Worm (Caenorhabditis elegans) whole organism, L4 larva: ENCODE data around the gene C49F8.15.

Experiments used
- F26F4.8 ChIP-seq: fragments of 200-800 bp; sonication (Bioruptor generic); conservative IDR thresholded peaks from 2 replicates; pipeline ENCODE4 v1.3.6; 2022; ENCODE audit warnings: missing genetic modification characterization, missing compliant biosample characterization
- F37D6.2 ChIP-seq: sonication (generic microtip); optimal IDR thresholded peaks from 2 replicates; lab custom pipeline; 2016; ENCODE audit warnings: mild to moderate bottlenecking, missing genetic modification characterization, missing compliant biosample characterization
- F49E8.2 ChIP-seq: sonication (generic microtip); optimal IDR thresholded peaks from 2 replicates; lab custom pipeline; 2016; ENCODE audit warnings: missing compliant biosample characterization, mild to moderate bottlenecking, missing genetic modification characterization, borderline replicate concordance
- R02D3.7 ChIP-seq: fragments of 150-350 bp; sonication (generic microtip); optimal IDR thresholded peaks from 3 replicates; lab custom pipeline; 2014; ENCODE audit warnings: missing biosample characterization, missing genetic modification characterization
- Y5F2A.4 ChIP-seq: fragments of 200-800 bp; sonication (Bioruptor generic); optimal IDR thresholded peaks from 2 replicates; lab custom pipeline; 2018; ENCODE audit warnings: mild to moderate bottlenecking, missing genetic modification characterization, missing compliant biosample characterization
- ZK546.5 ChIP-seq, 2 experiments: sonication (generic microtip); optimal IDR thresholded peaks; 2 replicates each; lab custom pipeline; 2017; ENCODE audit warnings: missing biosample characterization in 2 of 2, missing genetic modification characterization in 2 of 2
- aha-1 ChIP-seq: fragments of 150-350 bp; peaks from one replicate; lab custom pipeline; 2014; ENCODE audit warnings: missing biosample characterization, missing genetic modification characterization
- aly-2 ChIP-seq: sonication (generic microtip); optimal IDR thresholded peaks from 2 replicates; lab custom pipeline; 2018; ENCODE audit warnings: missing biosample characterization, missing genetic modification characterization
- arid-1 ChIP-seq: fragments of 200-800 bp; sonication (Bioruptor generic); conservative IDR thresholded peaks from 2 replicates; pipeline ENCODE4 v1.3.6; 2022; ENCODE audit warnings: missing genetic modification reagents, missing genetic modification characterization, missing compliant biosample characterization
- ceh-28 ChIP-seq: fragments of 150-350 bp; optimal IDR thresholded peaks from 2 replicates; lab custom pipeline; 2014; ENCODE audit warnings: missing biosample characterization, missing genetic modification reagents, missing genetic modification characterization
- ceh-32 ChIP-seq: sonication (generic microtip); optimal IDR thresholded peaks from 2 replicates; lab custom pipeline; 2016; ENCODE audit warnings: mild to moderate bottlenecking, missing genetic modification characterization, missing compliant biosample characterization; ENCODE audit not compliant: poor library complexity
- ceh-44 ChIP-seq: fragments of 200-800 bp; sonication (Bioruptor generic); IDR thresholded peaks from 2 replicates; pipeline ENCODE4 v1.3.6; 2022; ENCODE audit warnings: missing genetic modification reagents, missing genetic modification characterization, missing compliant biosample characterization
- ces-1 ChIP-seq: fragments of 150-350 bp; sonication (generic microtip); optimal IDR thresholded peaks from 4 replicates; lab custom pipeline; 2014; ENCODE audit warnings: missing biosample characterization, missing genetic modification reagents, missing genetic modification characterization
- daf-12 ChIP-seq: fragments of 150-350 bp; optimal IDR thresholded peaks from 2 replicates; lab custom pipeline; 2014; ENCODE audit warnings: missing biosample characterization, missing genetic modification reagents, missing genetic modification characterization
- dmd-6 ChIP-seq: fragments of 200-800 bp; sonication (Bioruptor generic); IDR thresholded peaks from 2 replicates; pipeline ENCODE4 v1.3.6; 2022; ENCODE audit warnings: missing genetic modification reagents, missing genetic modification characterization, missing compliant biosample characterization
- dmd-8 ChIP-seq: fragments of 200-800 bp; sonication (Bioruptor generic); IDR thresholded peaks from 2 replicates; pipeline ENCODE4 v1.3.6; 2022; ENCODE audit warnings: missing genetic modification characterization, missing compliant biosample characterization
- duxl-1 ChIP-seq: sonication (generic microtip); optimal IDR thresholded peaks from 2 replicates; lab custom pipeline; 2016; ENCODE audit warnings: mild to moderate bottlenecking, missing genetic modification characterization, moderate library complexity, missing compliant biosample characterization; ENCODE audit not compliant: poor library complexity
- fkh-10 ChIP-seq: fragments of 150-350 bp; optimal IDR thresholded peaks from 2 replicates; lab custom pipeline; 2014; ENCODE audit warnings: missing biosample characterization, missing genetic modification reagents, missing genetic modification characterization
- fos-1 ChIP-seq: fragments of 150-350 bp; optimal IDR thresholded peaks from 2 replicates; lab custom pipeline; 2014; ENCODE audit warnings: missing biosample characterization, missing genetic modification characterization
- gei-8 ChIP-seq: fragments of 200-800 bp; sonication (Bioruptor generic); optimal IDR thresholded peaks from 2 replicates; lab custom pipeline; 2018; ENCODE audit warnings: mild to moderate bottlenecking, missing genetic modification characterization, missing compliant biosample characterization
- hlh-30 ChIP-seq: sonication (generic microtip); optimal IDR thresholded peaks from 2 replicates; lab custom pipeline; 2017; ENCODE audit warnings: antibody characterized with exemption, mild to moderate bottlenecking, missing genetic modification characterization, missing compliant biosample characterization; ENCODE audit not compliant: insufficient read depth
- hmg-1.1 ChIP-seq: fragments of 200-800 bp; sonication (Bioruptor generic); IDR thresholded peaks from 2 replicates; pipeline ENCODE4 v1.3.6; 2022; ENCODE audit warnings: missing genetic modification reagents, missing genetic modification characterization, missing compliant biosample characterization
- jun-1 ChIP-seq: fragments of 150-350 bp; optimal IDR thresholded peaks from 2 replicates; lab custom pipeline; 2014; ENCODE audit warnings: missing biosample characterization, missing genetic modification reagents, missing genetic modification characterization
- lin-1 ChIP-seq: fragments of 200-800 bp; sonication (Bioruptor generic); IDR thresholded peaks from 2 replicates; pipeline ENCODE4 v1.3.6; 2022; ENCODE audit warnings: missing genetic modification reagents, missing genetic modification characterization, missing compliant biosample characterization
- lin-13 ChIP-seq: fragments of 150-350 bp; optimal IDR thresholded peaks from 2 replicates; lab custom pipeline; 2014; ENCODE audit warnings: missing biosample characterization, missing genetic modification reagents, missing genetic modification characterization
- lin-15B ChIP-seq: fragments of 150-350 bp; sonication (generic microtip); optimal IDR thresholded peaks from 3 replicates; lab custom pipeline; 2014; ENCODE audit warnings: missing biosample characterization, missing genetic modification characterization
- lin-29 ChIP-seq: fragments of 200-800 bp; sonication (Bioruptor generic); IDR thresholded peaks from 2 replicates; pipeline ENCODE4 v1.3.6; 2022; ENCODE audit warnings: missing genetic modification reagents, missing genetic modification characterization, missing compliant biosample characterization
- lin-38 ChIP-seq: fragments of 200-800 bp; sonication (Bioruptor generic); IDR thresholded peaks from 2 replicates; pipeline ENCODE4 v1.3.6; 2022; ENCODE audit warnings: missing genetic modification reagents, missing genetic modification characterization, missing compliant biosample characterization
- lin-39 ChIP-seq: fragments of 150-350 bp; optimal IDR thresholded peaks from 2 replicates; lab custom pipeline; 2014; ENCODE audit warnings: missing biosample characterization, missing genetic modification reagents, missing genetic modification characterization
- lir-3 ChIP-seq: sonication (generic microtip); optimal IDR thresholded peaks from 2 replicates; lab custom pipeline; 2016; ENCODE audit warnings: mild to moderate bottlenecking, missing genetic modification characterization, missing compliant biosample characterization
- lsy-2 ChIP-seq, 2 experiments: fragments of 150-350 bp in 1 of 2; sonication (generic microtip) in 1 of 2; optimal IDR thresholded peaks; 2 replicates each; lab custom pipeline; 2014 to 2017; ENCODE audit warnings: missing biosample characterization in 2 of 2, missing genetic modification characterization in 2 of 2
- madf-5 ChIP-seq, 2 experiments: fragments of 200-800 bp; sonication (Bioruptor generic); IDR thresholded peaks; 2 replicates each; pipeline ENCODE4 v1.3.6; 2022; ENCODE audit warnings: missing compliant biosample characterization in 2 of 2, missing genetic modification characterization in 2 of 2
- madf-9 ChIP-seq: fragments of 200-800 bp; sonication (Bioruptor generic); conservative IDR thresholded peaks from 2 replicates; pipeline ENCODE4 v1.3.6; 2022; ENCODE audit warnings: missing genetic modification reagents, missing genetic modification characterization, missing compliant biosample characterization
- mdt-29 ChIP-seq: fragments of 200-800 bp; sonication (Bioruptor generic); IDR thresholded peaks from 2 replicates; pipeline ENCODE4 v1.3.6; 2022; ENCODE audit warnings: missing genetic modification reagents, missing genetic modification characterization, missing compliant biosample characterization
- nhr-41 ChIP-seq: fragments of 200-800 bp; sonication (Bioruptor generic); IDR thresholded peaks from 2 replicates; pipeline ENCODE4 v1.3.6; 2022; ENCODE audit warnings: missing genetic modification reagents, missing genetic modification characterization, missing compliant biosample characterization
- nhr-42 ChIP-seq: fragments of 200-800 bp; sonication (Bioruptor generic); IDR thresholded peaks from 2 replicates; pipeline ENCODE4 v1.3.6; 2022; ENCODE audit warnings: missing genetic modification characterization, missing compliant biosample characterization
- nhr-6 ChIP-seq: fragments of 150-350 bp; optimal IDR thresholded peaks from 2 replicates; lab custom pipeline; 2014; ENCODE audit warnings: missing biosample characterization, missing genetic modification characterization
- nhr-77 ChIP-seq: fragments of 150-350 bp; optimal IDR thresholded peaks from 2 replicates; lab custom pipeline; 2014; ENCODE audit warnings: missing biosample characterization, missing genetic modification characterization
- pha-4 ChIP-seq, 2 experiments: fragments of 150-350 bp in 1 of 2; fragments of 200-800 bp in 1 of 2; sonication (Bioruptor generic) in 1 of 2; IDR thresholded peaks in 1 of 2; optimal IDR thresholded peaks in 1 of 2; 2 replicates each; pipeline versions ENCODE4 v1.3.6 to Lab custom; 2014 to 2022; ENCODE audit warnings: missing genetic modification characterization in 2 of 2, missing genetic modification reagents in 2 of 2, missing biosample characterization in 1 of 2, missing compliant biosample characterization in 1 of 2
- pqm-1 ChIP-seq: sonication (generic microtip); optimal IDR thresholded peaks from 2 replicates; lab custom pipeline; 2017; ENCODE audit warnings: missing biosample characterization, missing genetic modification characterization
- spr-3 ChIP-seq: fragments of 200-800 bp; sonication (Bioruptor generic); optimal IDR thresholded peaks from 2 replicates; lab custom pipeline; 2018; ENCODE audit warnings: mild to moderate bottlenecking, missing genetic modification characterization, missing compliant biosample characterization
- tag-97 ChIP-seq: fragments of 200-800 bp; sonication (Bioruptor generic); IDR thresholded peaks from 2 replicates; pipeline ENCODE4 v1.3.6; 2022; ENCODE audit warnings: missing genetic modification characterization, missing compliant biosample characterization
- unc-130 ChIP-seq: sonication (generic microtip); optimal IDR thresholded peaks from 2 replicates; lab custom pipeline; 2016; ENCODE audit warnings: missing genetic modification reagents, missing genetic modification characterization, missing compliant biosample characterization
- unc-39 ChIP-seq: sonication (generic microtip); optimal IDR thresholded peaks from 2 replicates; lab custom pipeline; 2017; ENCODE audit warnings: missing biosample characterization, missing genetic modification characterization
- unc-62 ChIP-seq, 3 experiments: fragments of 150-350 bp in 1 of 3; sonication (generic microtip); optimal IDR thresholded peaks in 2 of 3; peaks in 1 of 3; 1 replicate in 1 of 3; 2 replicates in 2 of 3; lab custom pipeline; 2014 to 2017; ENCODE audit warnings: missing biosample characterization in 3 of 3, missing genetic modification characterization in 3 of 3, missing genetic modification reagents in 3 of 3, missing genotype in 1 of 3
- vab-7 ChIP-seq: fragments of 200-800 bp; sonication (Bioruptor generic); IDR thresholded peaks from 2 replicates; pipeline ENCODE4 v1.3.6; 2022; ENCODE audit warnings: missing genetic modification reagents, missing genetic modification characterization, missing compliant biosample characterization
- zfp-3 ChIP-seq: fragments of 200-800 bp; sonication (Bioruptor generic); conservative IDR thresholded peaks from 2 replicates; pipeline ENCODE4 v1.3.6; 2022; ENCODE audit warnings: missing genetic modification reagents, missing genetic modification characterization, missing compliant biosample characterization
- ztf-7 ChIP-seq: fragments of 150-350 bp; optimal IDR thresholded peaks from 2 replicates; lab custom pipeline; 2014; ENCODE audit warnings: missing biosample characterization, missing genetic modification characterization

C49F8.15 gene

DNA sequence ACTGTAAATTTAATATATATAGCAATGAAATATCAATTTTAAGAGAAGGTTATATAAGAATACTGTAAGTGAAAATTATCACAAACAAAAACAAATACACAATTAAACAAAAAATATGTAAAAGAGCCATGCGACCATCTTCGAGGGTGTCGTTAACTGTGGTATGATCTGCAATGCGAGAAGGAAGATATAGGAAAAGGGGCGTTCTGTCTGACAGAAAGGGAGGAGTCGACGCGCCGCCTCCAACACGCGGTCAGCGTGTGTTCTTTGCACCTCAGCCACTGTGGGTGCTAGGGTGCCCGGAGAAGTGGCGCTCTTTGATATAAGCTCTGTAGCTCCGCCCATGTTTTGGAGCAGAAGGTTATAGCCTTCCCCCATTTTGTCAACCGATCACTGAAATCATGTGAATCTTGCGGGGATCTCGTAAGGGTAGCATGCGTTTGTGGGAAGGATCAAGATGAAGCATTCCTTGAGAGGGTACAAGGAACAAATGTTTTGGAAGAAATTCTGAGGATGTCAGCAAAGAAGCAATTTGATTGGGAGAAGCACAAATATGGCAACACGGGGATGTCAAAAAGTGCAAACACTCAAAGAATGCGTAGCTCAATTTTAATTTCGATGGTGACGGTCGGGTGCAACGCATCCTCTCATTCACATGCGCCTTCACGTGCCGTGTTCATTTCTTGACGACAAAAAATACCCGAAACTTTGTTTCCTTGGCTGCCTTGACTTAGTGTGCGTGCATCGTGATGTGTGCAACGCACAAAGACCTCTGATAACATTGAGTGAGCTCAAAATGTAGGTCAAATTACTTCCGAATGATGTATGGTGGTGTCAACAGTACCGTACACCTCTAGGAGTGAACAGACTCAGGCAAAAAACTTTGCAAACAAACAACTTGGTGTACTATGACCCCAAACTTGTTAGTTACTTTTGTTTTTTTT, 11.3 kb downstream of the C49F8.15 start, which contains the start of gene mxl-3 (continued):
- TF ChIP-seq aly-2 (tag; lab: Kevin White, UChicago) (no peak), nhr-77 (tag; lab: Kevin White, UChicago) (peak; percentile 42), lin-39 (tag; lab: Kevin White, UChicago) (no peak), lin-13 (GFP tag; lab: Kevin White, UChicago) (no peak), pqm-1 (no peak), ces-1 (GFP tag; lab: Kevin White, UChicago) (no peak), lir-3 (tag; lab: Kevin White, UChicago) (no peak), nhr-6 (tag; lab: Kevin White, UChicago) (peak; percentile 36), ceh-44 (GFP tag; lab: Robert Waterston, UW) (no peak), lin-29 (GFP tag; lab: Robert Waterston, UW) (no peak), unc-130 (no peak), pha-4 (GFP tag; IDR thresholded peaks at IDR 0.05; lab: Robert Waterston, UW) (no peak), pha-4 (tag; optimal IDR thresholded peaks at IDR 0.05; lab: Kevin White, UChicago) (no peak), R02D3.7 (no peak), ceh-32 (tag; lab: Kevin White, UChicago) (no peak), fkh-10 (GFP tag; lab: Kevin White, UChicago) (no peak), F26F4.8 (GFP tag; lab: Robert Waterston, UW) (no peak), zfp-3 (GFP tag; lab: Robert Waterston, UW) (0 out of 2 replicates have a peak, but pooled peaks have one; percentile 55), jun-1 (tag; lab: Kevin White, UChicago) (no peak), madf-5 (GFP tag; IDR thresholded peaks at IDR 0.05; lab: Robert Waterston, UW) (no peak), Y5F2A.4 (GFP tag; lab: Kevin White, UChicago) (no peak), F49E8.2 (tag; lab: Kevin White, UChicago) (no peak), madf-9 (GFP tag; lab: Robert Waterston, UW) (0 out of 2 replicates have a peak, but pooled peaks have one; percentile 19), dmd-6 (GFP tag; lab: Robert Waterston, UW) (peak; percentile 91), spr-3 (GFP tag; lab: Kevin White, UChicago) (no peak), lin-1 (0 out of 2 replicates have a peak, but pooled peaks have one; percentile 19), hmg-1.1 (GFP tag; lab: Robert Waterston, UW) (peak; percentile 32; the same call in 1 of the 2 replicates), aha-1 (peak; percentile 91), lsy-2 (tag; optimal IDR thresholded peaks at IDR 0.05; lab: Kevin White, UChicago) (peak in 1 of 2 experiments; percentile 65), ZK546.5 (tag; optimal IDR thresholded peaks at IDR 0.05; lab: Kevin White, UChicago) (no peak), duxl-1 (tag; lab: Kevin White, UChicago) (peak; percentile 33), lin-38 (GFP tag; lab: Robert Waterston, UW) (no peak), dmd-8 (no peak), unc-62 (GFP tag; optimal IDR thresholded peaks at IDR 0.05 in 1 of 2; lab: Kevin White, UChicago) (no peak), unc-62 (tag; optimal IDR thresholded peaks at IDR 0.05; lab: Kevin White, UChicago) (no peak), tag-97 (GFP tag; lab: Robert Waterston, UW) (no peak), arid-1 (GFP tag; lab: Robert Waterston, UW) (no peak), unc-39 (tag; lab: Kevin White, UChicago) (no peak), ztf-7 (tag; lab: Kevin White, UChicago) (no peak), lin-15B (tag; lab: Kevin White, UChicago) (no peak), ceh-28 (tag; lab: Kevin White, UChicago) (no peak), mdt-29 (GFP tag; lab: Robert Waterston, UW) (peak; percentile 66), F37D6.2 (no peak), nhr-42 (GFP tag; lab: Robert Waterston, UW) (0 out of 2 replicates have a peak, but pooled peaks have one; percentile 31), fos-1 (tag; lab: Kevin White, UChicago) (no peak), vab-7 (no peak), nhr-41 (GFP tag; lab: Robert Waterston, UW) (no peak), hlh-30 (peak; percentile 89), gei-8 (GFP tag; lab: Kevin White, UChicago) (no peak), daf-12 (tag; lab: Kevin White, UChicago) (no peak)
